Worm (Caenorhabditis elegans): Measurements from ENCODE around the gene C47D12.2.

C47D12.2 gene

ce11 chrII:11709464-11709863, 33.4 kb downstream of the C47D12.2 start, which contains the start of gene fcmt-1:
fcmt-1 (minus strand) TSS chrII:11709564.
- TF ChIP-seq unc-42 (tag; optimal IDR thresholded peaks at IDR 0.05), result no peak

ce11 chrII:11710771-11711170, 34.7 kb downstream of the C47D12.2 start:
- no peak for TF ChIP-seq elt-2 (tag; optimal IDR thresholded peaks at IDR 0.05)
- no peak for TF ChIP-seq elt-4 (tag; optimal IDR thresholded peaks at IDR 0.05)
- TF ChIP-seq ceh-6 (GFP tag; optimal IDR thresholded peaks at IDR 0.05), result no peak
- no peak for TF ChIP-seq hlh-15 (tag; optimal IDR thresholded peaks at IDR 0.05)
- TF ChIP-seq ceh-45 (GFP tag; IDR thresholded peaks at IDR 0.05), result no peak
- no peak for TF ChIP-seq pqm-1 (tag; optimal IDR thresholded peaks at IDR 0.05)

ce11 chrII:11713569-11713968, 37.5 kb downstream of the C47D12.2 start, which contains the start of gene F13D12.10:
F13D12.10 (plus strand) TSS chrII:11713799.
- TF ChIP-seq ref-2 (tag; optimal IDR thresholded peaks at IDR 0.05) (no peak), unc-55 (GFP tag; optimal IDR thresholded peaks at IDR 0.05) (peak; percentile 20), ceh-18 (tag; optimal IDR thresholded peaks at IDR 0.05) (peak; percentile 64), fax-1 (tag; optimal IDR thresholded peaks at IDR 0.05) (no peak), sdc-2 (tag; optimal IDR thresholded peaks at IDR 0.05) (no peak), nhr-232 (tag; optimal IDR thresholded peaks at IDR 0.05) (no peak), pros-1 (tag; optimal IDR thresholded peaks at IDR 0.05) (no peak), unc-42 (tag; optimal IDR thresholded peaks at IDR 0.05) (no peak), hlh-15 (tag; optimal IDR thresholded peaks at IDR 0.05) (no peak), T23F11.4 (GFP tag; optimal IDR thresholded peaks at IDR 0.05) (no peak), C38D4.7 (GFP tag; optimal IDR thresholded peaks at IDR 0.05) (no peak), ceh-6 (GFP tag; optimal IDR thresholded peaks at IDR 0.05) (no peak)

ce11 chrII:11714728-11715127, 38.6 kb downstream of the C47D12.2 start:
- TF ChIP-seq hlh-6 (tag; optimal IDR thresholded peaks at IDR 0.05) (no peak), ceh-19 (GFP tag; optimal IDR thresholded peaks at IDR 0.05) (no peak), lin-11 (tag; optimal IDR thresholded peaks at IDR 0.05) (no peak), unc-55 (GFP tag; optimal IDR thresholded peaks at IDR 0.05) (no peak), ceh-30 (tag; optimal IDR thresholded peaks at IDR 0.05) (no peak)

ce11 chrII:11719533-11719932, 43.4 kb downstream of the C47D12.2 start:
- TF ChIP-seq fkh-10 (GFP tag; optimal IDR thresholded peaks at IDR 0.05), result no peak
- TF ChIP-seq ama-1 (optimal IDR thresholded peaks at IDR 0.05), result no peak
- no peak for TF ChIP-seq C08G9.2 (tag; optimal IDR thresholded peaks at IDR 0.05)
- no peak for TF ChIP-seq syd-9 (tag; optimal IDR thresholded peaks at IDR 0.05)
- no peak for TF ChIP-seq hlh-15 (tag; optimal IDR thresholded peaks at IDR 0.05)
- no peak for TF ChIP-seq nhr-11 (tag; optimal IDR thresholded peaks at IDR 0.05)
- no peak for TF ChIP-seq hlh-8 (tag; optimal IDR thresholded peaks at IDR 0.05)
- no peak for TF ChIP-seq pha-4 (tag; optimal IDR thresholded peaks at IDR 0.05)
- no peak for TF ChIP-seq ceh-14 (tag; optimal IDR thresholded peaks at IDR 0.05)
- TF ChIP-seq elt-2 (tag; optimal IDR thresholded peaks at IDR 0.05), result no peak
- no peak for TF ChIP-seq ceh-48 (tag; optimal IDR thresholded peaks at IDR 0.05)
- no peak for TF ChIP-seq tbx-2 (tag; optimal IDR thresholded peaks at IDR 0.05)
- no peak for TF ChIP-seq fax-1 (tag; optimal IDR thresholded peaks at IDR 0.05)
- no peak for TF ChIP-seq pax-1 (tag; optimal IDR thresholded peaks at IDR 0.05)
- no peak for TF ChIP-seq ceh-6 (GFP tag; optimal IDR thresholded peaks at IDR 0.05)
- no peak for TF ChIP-seq ets-4 (tag; optimal IDR thresholded peaks at IDR 0.05)
- no peak for TF ChIP-seq ahr-1 (tag; optimal IDR thresholded peaks at IDR 0.05)
- no peak for TF ChIP-seq pqm-1 (tag; optimal IDR thresholded peaks at IDR 0.05)
- TF ChIP-seq T23F11.4 (GFP tag; optimal IDR thresholded peaks at IDR 0.05), result no peak
- no peak for TF ChIP-seq nfya-1 (tag; optimal IDR thresholded peaks at IDR 0.05)

- TF ChIP-seq elt-2 (tag; optimal IDR thresholded peaks at IDR 0.05) (no peak), K02D7.2 (tag; optimal IDR thresholded peaks at IDR 0.05) (no peak), C08G9.2 (tag; optimal IDR thresholded peaks at IDR 0.05) (no peak), fkh-10 (GFP tag; optimal IDR thresholded peaks at IDR 0.05) (no peak), fkh-6 (tag; optimal IDR thresholded peaks at IDR 0.05) (no peak), hlh-15 (tag; optimal IDR thresholded peaks at IDR 0.05) (no peak), ceh-6 (GFP tag; optimal IDR thresholded peaks at IDR 0.05) (no peak), dve-1 (tag; optimal IDR thresholded peaks at IDR 0.05) (no peak), sox-2 (GFP tag; IDR thresholded peaks at IDR 0.05) (no peak), hlh-8 (tag; optimal IDR thresholded peaks at IDR 0.05) (no peak), hlh-13 (GFP tag; optimal IDR thresholded peaks at IDR 0.05) (no peak), ceh-2 (tag; optimal IDR thresholded peaks at IDR 0.05) (no peak), T23F11.4 (GFP tag; optimal IDR thresholded peaks at IDR 0.05) (no peak), pat-9 (tag; optimal IDR thresholded peaks at IDR 0.05) (no peak), elt-4 (tag; optimal IDR thresholded peaks at IDR 0.05) (no peak), pros-1 (tag; optimal IDR thresholded peaks at IDR 0.05) (no peak), sdc-2 (tag; optimal IDR thresholded peaks at IDR 0.05) (no peak)
Measured at ce11 chrII:11720102-11720501, 44.0 kb downstream of the C47D12.2 start, which contains the start of gene F13D12.3. F13D12.3 (plus strand) TSS chrII:11720402.

Data from whole organism, late embryonic.